Worm (Caenorhabditis elegans) whole organism, L1 larva: ENCODE data around the gene ZK402.5.

Experiments used
- C16A3.4 ChIP-seq: fragments of 150-350 bp; optimal IDR thresholded peaks from 2 replicates; lab custom pipeline; 2014; ENCODE audit warnings: missing biosample characterization, missing genetic modification characterization
- alr-1 ChIP-seq: fragments of 200-800 bp; sonication (Bioruptor generic); optimal IDR thresholded peaks from 2 replicates; lab custom pipeline; 2018; ENCODE audit warnings: borderline replicate concordance, mild to moderate bottlenecking, missing genetic modification characterization, missing compliant biosample characterization
- aly-2 ChIP-seq: fragments of 150-350 bp; optimal IDR thresholded peaks from 2 replicates; lab custom pipeline; 2014; ENCODE audit warnings: missing biosample characterization, missing genetic modification characterization
- blmp-1 ChIP-seq: fragments of 150-350 bp; optimal IDR thresholded peaks from 2 replicates; lab custom pipeline; 2014; ENCODE audit warnings: missing biosample characterization, missing genetic modification characterization
- ceh-8 ChIP-seq: fragments of 200-800 bp; sonication (Bioruptor generic); optimal IDR thresholded peaks from 2 replicates; lab custom pipeline; 2018; ENCODE audit warnings: mild to moderate bottlenecking, missing genetic modification characterization, moderate library complexity, missing compliant biosample characterization
- ceh-82 ChIP-seq, 3 experiments: fragments of 150-350 bp in 1 of 3; sonication (generic microtip) in 2 of 3; optimal IDR thresholded peaks; 2 replicates each; lab custom pipeline; 2014 to 2017; ENCODE audit warnings: missing biosample characterization in 3 of 3, missing genetic modification characterization in 3 of 3
- ceh-88 ChIP-seq: fragments of 200-800 bp; sonication (Bioruptor generic); IDR thresholded peaks from 2 replicates; pipeline ENCODE4 v1.3.6; 2022; ENCODE audit warnings: missing genetic modification characterization, missing compliant biosample characterization
- dpl-1 ChIP-seq, 3 experiments: fragments of 150-350 bp in 2 of 3; sonication (generic microtip) in 1 of 3; optimal IDR thresholded peaks; 2 replicates each; lab custom pipeline; 2014 to 2017; ENCODE audit warnings: missing biosample characterization in 3 of 3, missing genetic modification characterization in 3 of 3, missing genetic modification reagents in 3 of 3
- dsc-1 ChIP-seq: sonication (generic microtip); optimal IDR thresholded peaks from 2 replicates; lab custom pipeline; 2016; ENCODE audit warnings: mild to moderate bottlenecking, missing genetic modification characterization, missing compliant biosample characterization
- egl-13 ChIP-seq: sonication (generic microtip); optimal IDR thresholded peaks from 2 replicates; lab custom pipeline; 2016; ENCODE audit warnings: missing genotype, missing genetic modification reagents, missing genetic modification characterization, missing compliant biosample characterization
- elt-2 ChIP-seq: sonication (generic microtip); optimal IDR thresholded peaks from 2 replicates; lab custom pipeline; 2016; ENCODE audit warnings: missing genetic modification characterization, mild to moderate bottlenecking, inconsistent platforms, missing compliant biosample characterization, missing genetic modification reagents
- ets-5 ChIP-seq: fragments of 200-800 bp; sonication (Bioruptor generic); IDR thresholded peaks from 2 replicates; pipeline ENCODE4 v1.3.6; 2022; ENCODE audit warnings: missing genetic modification characterization, missing compliant biosample characterization
- fkh-10 ChIP-seq: sonication (generic microtip); optimal IDR thresholded peaks from 2 replicates; lab custom pipeline; 2017; ENCODE audit warnings: missing biosample characterization, missing genetic modification reagents, missing genetic modification characterization
- fkh-8 ChIP-seq: sonication (generic microtip); optimal IDR thresholded peaks from 2 replicates; lab custom pipeline; 2016; ENCODE audit warnings: mild to moderate bottlenecking, missing genetic modification characterization, missing compliant biosample characterization
- fos-1 ChIP-seq: fragments of 150-350 bp; optimal IDR thresholded peaks from 2 replicates; lab custom pipeline; 2014; ENCODE audit warnings: missing biosample characterization, missing genetic modification characterization
- grh-1 ChIP-seq: fragments of 200-800 bp; sonication (Bioruptor generic); IDR thresholded peaks from 2 replicates; pipeline ENCODE4 v1.3.6; 2022; ENCODE audit warnings: missing genetic modification reagents, missing genetic modification characterization, missing compliant biosample characterization
- hlh-17 ChIP-seq: fragments of 200-800 bp; sonication (Bioruptor generic); optimal IDR thresholded peaks from 2 replicates; lab custom pipeline; 2018; ENCODE audit warnings: missing genetic modification characterization, mild to moderate bottlenecking, missing compliant biosample characterization, moderate library complexity, borderline replicate concordance
- jun-1 ChIP-seq: fragments of 150-350 bp; optimal IDR thresholded peaks from 2 replicates; lab custom pipeline; 2014; ENCODE audit warnings: missing biosample characterization, missing genetic modification reagents, missing genetic modification characterization
- lin-14 ChIP-seq: fragments of 200-800 bp; sonication (Bioruptor generic); optimal IDR thresholded peaks from 2 replicates; lab custom pipeline; 2018; ENCODE audit warnings: mild to moderate bottlenecking, missing genetic modification characterization, moderate library complexity, missing compliant biosample characterization
- lin-35 ChIP-seq, 2 experiments: fragments of 150-350 bp; optimal IDR thresholded peaks; 2 replicates each; lab custom pipeline; 2014; ENCODE audit warnings: missing biosample characterization in 2 of 2, missing genetic modification characterization in 2 of 2, missing genetic modification reagents in 2 of 2
- lsy-2 ChIP-seq, 2 experiments: fragments of 150-350 bp; optimal IDR thresholded peaks; 2 replicates each; lab custom pipeline; 2014; ENCODE audit warnings: missing biosample characterization in 2 of 2, missing genetic modification characterization in 2 of 2
- mdl-1 ChIP-seq, 2 experiments: fragments of 150-350 bp; optimal IDR thresholded peaks; 2 replicates each; lab custom pipeline; 2014 to 2017; ENCODE audit warnings: missing biosample characterization in 2 of 2, missing genetic modification characterization in 2 of 2, inconsistent platforms in 1 of 2
- nhr-19 ChIP-seq: fragments of 200-800 bp; sonication (Bioruptor generic); conservative IDR thresholded peaks from 2 replicates; pipeline ENCODE4 v1.3.6; 2022; ENCODE audit warnings: missing genetic modification characterization, missing compliant biosample characterization
- nhr-20 ChIP-seq: sonication (generic microtip); optimal IDR thresholded peaks from 2 replicates; lab custom pipeline; 2016; ENCODE audit warnings: mild to moderate bottlenecking, missing genetic modification characterization, missing compliant biosample characterization
- nhr-28 ChIP-seq: fragments of 150-350 bp; optimal IDR thresholded peaks from 2 replicates; lab custom pipeline; 2014; ENCODE audit warnings: missing biosample characterization, missing genetic modification characterization
- nhr-47 ChIP-seq: sonication (generic microtip); optimal IDR thresholded peaks from 2 replicates; lab custom pipeline; 2016; ENCODE audit warnings: mild to moderate bottlenecking, missing genetic modification characterization, moderate library complexity, missing compliant biosample characterization
- nhr-71 ChIP-seq: sonication (generic microtip); optimal IDR thresholded peaks from 2 replicates; lab custom pipeline; 2016; ENCODE audit warnings: mild to moderate bottlenecking, missing genetic modification characterization, moderate library complexity, missing compliant biosample characterization
- pax-3 ChIP-seq: fragments of 200-800 bp; sonication (Bioruptor generic); optimal IDR thresholded peaks from 2 replicates; lab custom pipeline; 2018; ENCODE audit warnings: mild to moderate bottlenecking, missing genetic modification characterization, moderate library complexity, missing compliant biosample characterization
- rnt-1 ChIP-seq: sonication (generic microtip); optimal IDR thresholded peaks from 2 replicates; lab custom pipeline; 2016; ENCODE audit warnings: mild to moderate bottlenecking, missing genetic modification characterization, moderate library complexity, missing compliant biosample characterization
- skn-1 ChIP-seq: fragments of 150-350 bp; optimal IDR thresholded peaks from 2 replicates; lab custom pipeline; 2014; ENCODE audit warnings: missing biosample characterization, missing genetic modification characterization
- snpc-4 ChIP-seq: fragments of 150-350 bp; optimal IDR thresholded peaks from 2 replicates; lab custom pipeline; 2014; ENCODE audit warnings: missing biosample characterization, missing genetic modification characterization
- snu-23 ChIP-seq: sonication (generic microtip); optimal IDR thresholded peaks from 2 replicates; lab custom pipeline; 2016; ENCODE audit warnings: missing genetic modification characterization, missing compliant biosample characterization
- sox-4 ChIP-seq: sonication (generic microtip); optimal IDR thresholded peaks from 2 replicates; lab custom pipeline; 2016; ENCODE audit warnings: missing genetic modification characterization, missing compliant biosample characterization
- sup-37 ChIP-seq: fragments of 200-800 bp; sonication (Bioruptor generic); optimal IDR thresholded peaks from 2 replicates; lab custom pipeline; 2018; ENCODE audit warnings: mild to moderate bottlenecking, missing genetic modification characterization, missing compliant biosample characterization
- swsn-7 ChIP-seq: sonication (generic microtip); optimal IDR thresholded peaks from 2 replicates; lab custom pipeline; 2016; ENCODE audit warnings: missing genetic modification characterization, missing compliant biosample characterization
- tbx-2 ChIP-seq: sonication (generic microtip); optimal IDR thresholded peaks from 2 replicates; lab custom pipeline; 2016; ENCODE audit warnings: missing genetic modification characterization, missing compliant biosample characterization
- tlp-1 ChIP-seq: fragments of 150-350 bp; optimal IDR thresholded peaks from 2 replicates; lab custom pipeline; 2014; ENCODE audit warnings: missing biosample characterization, missing genetic modification characterization
- ztf-11 ChIP-seq, 2 experiments: sonication (generic microtip); optimal IDR thresholded peaks; 2 replicates each; lab custom pipeline; 2016 to 2017; ENCODE audit warnings: missing genetic modification characterization in 2 of 2, missing biosample characterization in 1 of 2, missing compliant biosample characterization in 1 of 2
- ztf-4 ChIP-seq: fragments of 150-350 bp; optimal IDR thresholded peaks from 2 replicates; lab custom pipeline; 2014; ENCODE audit warnings: missing biosample characterization, missing genetic modification characterization

ZK402.5 gene

ce11 chrX:1443556-1444243 is 42.5 kb upstream of the ZK402.5 start (continued):
- no peak for TF ChIP-seq tlp-1 (tag; lab: Kevin White, UChicago)

ce11 chrX:1441602-1442183 is 40.5 kb upstream of the ZK402.5 start:
- peak; percentile 1 for TF ChIP-seq ceh-8
- TF ChIP-seq fos-1 (tag; lab: Kevin White, UChicago) = no peak
- TF ChIP-seq egl-13 (tag; lab: Kevin White, UChicago) = no peak
- TF ChIP-seq ceh-82 (tag; optimal IDR thresholded peaks at IDR 0.05; lab: Kevin White, UChicago) = no peak
- TF ChIP-seq sup-37 (GFP tag; lab: Kevin White, UChicago) = no peak

ce11 chrX:1440161-1440560 is 39.0 kb upstream of the ZK402.5 start, which contains the start of gene sedl-1:
Gene sedl-1, minus strand, starts transcription at chrX:1440261.
- no peak for TF ChIP-seq ztf-11 (tag; optimal IDR thresholded peaks at IDR 0.05; lab: Kevin White, UChicago)
- no peak for TF ChIP-seq grh-1 (GFP tag; lab: Robert Waterston, UW)

- no peak for TF ChIP-seq nhr-28 (tag; lab: Kevin White, UChicago)
- TF ChIP-seq pax-3 (tag; lab: Kevin White, UChicago) = peak; percentile 57
- peak; percentile 79 for TF ChIP-seq dsc-1 (tag; lab: Kevin White, UChicago)
- TF ChIP-seq snpc-4 (tag; lab: Kevin White, UChicago) = no peak
- TF ChIP-seq ceh-82 (tag; optimal IDR thresholded peaks at IDR 0.05; lab: Kevin White, UChicago) = peak in 2 of 3 experiments; percentile 23 to 43
- TF ChIP-seq lsy-2 (tag; optimal IDR thresholded peaks at IDR 0.05; lab: Kevin White, UChicago) = peak; percentile 11 to 16
- no peak for TF ChIP-seq ceh-88 (GFP tag; lab: Robert Waterston, UW)
- TF ChIP-seq nhr-71 = peak; percentile 35
- TF ChIP-seq ztf-4 (tag; lab: Kevin White, UChicago) = no peak
- peak; percentile 16 for TF ChIP-seq rnt-1 (tag; lab: Kevin White, UChicago)
- peak; percentile 82 for TF ChIP-seq fkh-8 (tag; lab: Kevin White, UChicago)
- TF ChIP-seq blmp-1 = no peak
- TF ChIP-seq dpl-1 (GFP tag; optimal IDR thresholded peaks at IDR 0.05; lab: Kevin White, UChicago) = peak in 1 of 3 experiments; percentile 6
- TF ChIP-seq grh-1 (GFP tag; lab: Robert Waterston, UW) = no peak
- no peak for TF ChIP-seq alr-1
- TF ChIP-seq nhr-47 (tag; lab: Kevin White, UChicago) = peak; percentile 68
- TF ChIP-seq skn-1 (tag; lab: Kevin White, UChicago) = peak; percentile 34
- no peak for TF ChIP-seq lin-35 (GFP tag; optimal IDR thresholded peaks at IDR 0.05; lab: Kevin White, UChicago)
- TF ChIP-seq nhr-19 (GFP tag; lab: Robert Waterston, UW) = peak; percentile 18; the same call in 1 of the 2 replicates
- TF ChIP-seq aly-2 (tag; lab: Kevin White, UChicago) = no peak
- peak; percentile 76 for TF ChIP-seq sox-4
- TF ChIP-seq hlh-17 (GFP tag; lab: Kevin White, UChicago) = no peak
- peak; percentile 57 for TF ChIP-seq fkh-10
- TF ChIP-seq lin-14 (GFP tag; lab: Kevin White, UChicago) = peak; percentile 21
- TF ChIP-seq nhr-20 = no peak
- peak; percentile 44 for TF ChIP-seq egl-13 (tag; lab: Kevin White, UChicago)
- TF ChIP-seq elt-2 (tag; lab: Kevin White, UChicago) = no peak
- TF ChIP-seq C16A3.4 (tag; lab: Kevin White, UChicago) = no peak
- TF ChIP-seq ceh-8 = no peak
- no peak for TF ChIP-seq ets-5 (GFP tag; lab: Robert Waterston, UW)
- TF ChIP-seq tbx-2 (tag; lab: Kevin White, UChicago) = peak; percentile 10
- TF ChIP-seq mdl-1 (tag; optimal IDR thresholded peaks at IDR 0.05; lab: Kevin White, UChicago) = peak in 1 of 2 experiments; percentile 8
- peak; percentile 37 for TF ChIP-seq jun-1
- peak; percentile 35 for TF ChIP-seq swsn-7 (tag; lab: Kevin White, UChicago)
- TF ChIP-seq snu-23 (GFP tag; lab: Kevin White, UChicago) = peak; percentile 40
These were observed 37.8 kb upstream of the ZK402.5 start for ce11 chrX:1438925-1439324.
